Worm (Caenorhabditis elegans) whole organism, L1 larva: ENCODE results near the gene ucr-1.

Experiments used
- aly-2 ChIP-seq: fragments of 150-350 bp; optimal IDR thresholded peaks from 2 replicates; lab custom pipeline; 2014; ENCODE audit warnings: missing biosample characterization, missing genetic modification characterization
- ama-1 ChIP-seq: fragments of 150-350 bp; optimal IDR thresholded peaks from 2 replicates; lab custom pipeline; 2014
- ceh-82 ChIP-seq, 3 experiments: fragments of 150-350 bp in 1 of 3; sonication (generic microtip) in 2 of 3; optimal IDR thresholded peaks; 2 replicates each; lab custom pipeline; 2014 to 2017; ENCODE audit warnings: missing biosample characterization in 3 of 3, missing genetic modification characterization in 3 of 3
- efl-1 ChIP-seq, 4 experiments: fragments of 150-350 bp; optimal IDR thresholded peaks in 3 of 4; peaks in 1 of 4; 1 replicate in 1 of 4; 2 replicates in 3 of 4; lab custom pipeline; 2014; ENCODE audit warnings: missing biosample characterization in 2 of 4, missing genetic modification characterization in 2 of 4, missing genetic modification reagents in 2 of 4
- fkh-10 ChIP-seq: sonication (generic microtip); optimal IDR thresholded peaks from 2 replicates; lab custom pipeline; 2017; ENCODE audit warnings: missing biosample characterization, missing genetic modification reagents, missing genetic modification characterization
- nhr-11 ChIP-seq: fragments of 150-350 bp; optimal IDR thresholded peaks from 2 replicates; lab custom pipeline; 2014; ENCODE audit warnings: missing biosample characterization, missing genetic modification characterization
- pag-3 ChIP-seq: sonication (generic microtip); optimal IDR thresholded peaks from 2 replicates; lab custom pipeline; 2017; ENCODE audit warnings: missing genetic modification characterization, mild to moderate bottlenecking, missing compliant biosample characterization, antibody characterized with exemption, borderline replicate concordance; ENCODE audit not compliant: insufficient read depth
- pax-3 ChIP-seq: fragments of 200-800 bp; sonication (Bioruptor generic); optimal IDR thresholded peaks from 2 replicates; lab custom pipeline; 2018; ENCODE audit warnings: mild to moderate bottlenecking, missing genetic modification characterization, moderate library complexity, missing compliant biosample characterization
- snu-23 ChIP-seq: sonication (generic microtip); optimal IDR thresholded peaks from 2 replicates; lab custom pipeline; 2016; ENCODE audit warnings: missing genetic modification characterization, missing compliant biosample characterization
- unc-130 ChIP-seq: fragments of 150-350 bp; optimal IDR thresholded peaks from 2 replicates; lab custom pipeline; 2017; ENCODE audit warnings: missing biosample characterization, missing genetic modification characterization, inconsistent platforms

ce11 chrIII:5595445-5595844 is 3.5 kb downstream of the ucr-1 start, which contains the start of gene ced-6:
- TF ChIP-seq aly-2 (tag; lab: Kevin White, UChicago) (no peak), ama-1 (lab: Kevin White, UChicago) (no peak), snu-23 (GFP tag; lab: Kevin White, UChicago) (no peak), ceh-82 (tag; optimal IDR thresholded peaks at IDR 0.05; lab: Kevin White, UChicago) (no peak), efl-1 (optimal IDR thresholded peaks at IDR 0.05; lab: Kevin White, UChicago) (no peak), efl-1 (GFP tag; optimal IDR thresholded peaks at IDR 0.05 in 1 of 2; lab: Kevin White, UChicago) (peak in 1 of 2 experiments; percentile 72), pax-3 (tag; lab: Kevin White, UChicago) (no peak), nhr-11 (tag; lab: Kevin White, UChicago) (no peak), pag-3 (tag; lab: Kevin White, UChicago) (no peak), unc-130 (no peak), fkh-10 (GFP tag; lab: Kevin White, UChicago) (no peak)
